Fruit fly (Drosophila melanogaster): ENCODE measurements around the gene FarO.
A peak's percentile ranks its signal among the peaks of the same experiment; 100 is the strongest.

Gene FarO

DNA sequence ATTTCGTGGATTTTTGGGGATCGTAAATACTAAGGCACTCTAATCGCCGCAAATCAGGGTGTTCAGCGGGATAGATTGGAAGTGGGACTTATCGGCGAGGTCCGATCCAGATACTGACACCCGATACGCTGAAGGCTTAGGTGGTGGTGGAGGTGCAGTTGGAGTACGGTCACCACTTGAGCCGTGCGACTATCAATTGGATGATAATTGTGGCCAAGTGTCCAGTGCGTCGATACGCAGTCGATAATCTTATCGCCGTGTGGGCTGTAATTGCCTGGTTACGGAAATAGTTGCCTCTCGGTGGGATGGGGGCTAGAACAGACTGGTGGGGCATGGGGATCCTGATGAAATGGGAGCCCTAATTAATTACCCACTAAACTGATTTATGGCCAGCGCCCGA lies 4.4 kb downstream of the FarO start:
- no peak for TF ChIP-seq CG11695 (GFP tag; IDR thresholded peaks at IDR 0.05)
- TF ChIP-seq CG13296 (GFP tag; optimal IDR thresholded peaks at IDR 0.05): no peak
- peak; percentile 12 for TF ChIP-seq Med (GFP tag)
- no peak for TF ChIP-seq CG6683 (GFP tag; optimal IDR thresholded peaks at IDR 0.05)
- no peak for TF ChIP-seq CG30431 (GFP tag; optimal IDR thresholded peaks at IDR 0.05)
- TF ChIP-seq seq (GFP tag; IDR thresholded peaks at IDR 0.05): no peak
- no peak for TF ChIP-seq unpg (GFP tag; optimal IDR thresholded peaks at IDR 0.05)
- no peak for TF ChIP-seq Opbp (GFP tag; IDR thresholded peaks at IDR 0.05; ENCODE audit: partially characterized antibody)
- no peak for TF ChIP-seq shn (GFP tag; optimal IDR thresholded peaks at IDR 0.05)
- TF ChIP-seq exex (tag; optimal IDR thresholded peaks at IDR 0.05): peak; percentile 99
- no peak for TF ChIP-seq CG3281 (GFP tag; optimal IDR thresholded peaks at IDR 0.05)
- TF ChIP-seq CG12219 (GFP tag; optimal IDR thresholded peaks at IDR 0.05): no peak
- no peak for TF ChIP-seq CG30403 (GFP tag; optimal IDR thresholded peaks at IDR 0.05)
- TF ChIP-seq prd (optimal IDR thresholded peaks at IDR 0.05): no peak
- TF ChIP-seq prd (GFP tag; IDR thresholded peaks at IDR 0.05): no peak
- no peak for TF ChIP-seq CG17612 (GFP tag; IDR thresholded peaks at IDR 0.05)
- TF ChIP-seq Max (GFP tag; optimal IDR thresholded peaks at IDR 0.05): no peak
- no peak for TF ChIP-seq CG2120 (GFP tag; optimal IDR thresholded peaks at IDR 0.05)
- peak; percentile 80; the same call in 1 of the 2 replicates for TF ChIP-seq GATAe (GFP tag; conservative IDR thresholded peaks at IDR 0.05)
- no peak for TF ChIP-seq Camta (GFP tag; optimal IDR thresholded peaks at IDR 0.05)
- no peak for TF ChIP-seq CG10209 (GFP tag; optimal IDR thresholded peaks at IDR 0.05)
- peak in 1 of 2 experiments; percentile 10 for TF ChIP-seq Hr78 (GFP tag; optimal IDR thresholded peaks at IDR 0.05)
- no peak for TF ChIP-seq Ssrp (tag; optimal IDR thresholded peaks at IDR 0.05)
- TF ChIP-seq CG9932 (GFP tag; IDR thresholded peaks at IDR 0.05): no peak
- TF ChIP-seq cas (GFP tag; IDR thresholded peaks at IDR 0.05): no peak
- TF ChIP-seq sens (GFP tag): no peak
- no peak for TF ChIP-seq CG11456 (GFP tag; IDR thresholded peaks at IDR 0.05)
- peak; percentile 33 for TF ChIP-seq gem (tag; optimal IDR thresholded peaks at IDR 0.05)
- TF ChIP-seq Vsx1 (GFP tag; optimal IDR thresholded peaks at IDR 0.05): peak; percentile 93
- no peak for TF ChIP-seq CG6254 (GFP tag; optimal IDR thresholded peaks at IDR 0.05)
- TF ChIP-seq CG6791 (GFP tag; IDR thresholded peaks at IDR 0.05; ENCODE audit: partially characterized antibody): no peak
- no peak for TF ChIP-seq tio (GFP tag; optimal IDR thresholded peaks at IDR 0.05)
- TF ChIP-seq CG18599 (GFP tag; optimal IDR thresholded peaks at IDR 0.05): peak; percentile 67
- peak; percentile 98 for TF ChIP-seq grn (GFP tag; optimal IDR thresholded peaks at IDR 0.05)
- no peak for TF ChIP-seq CG10274 (GFP tag; optimal IDR thresholded peaks at IDR 0.05)
- no peak for TF ChIP-seq tup (GFP tag; optimal IDR thresholded peaks at IDR 0.05)
- TF ChIP-seq ERR (GFP tag; optimal IDR thresholded peaks at IDR 0.05): no peak
- TF ChIP-seq CG10431 (GFP tag; optimal IDR thresholded peaks at IDR 0.05): no peak
- peak; percentile 90 for TF ChIP-seq CG34376 (GFP tag; optimal IDR thresholded peaks at IDR 0.05)
- peak; percentile 2 for TF ChIP-seq lab (GFP tag; optimal IDR thresholded peaks at IDR 0.05)
- TF ChIP-seq sug (tag; optimal IDR thresholded peaks at IDR 0.05): peak; percentile 93
- TF ChIP-seq vnd (GFP tag; IDR thresholded peaks at IDR 0.05; ENCODE audit: partially characterized antibody): peak; percentile 46; the same call in 1 of the 3 replicates
- TF ChIP-seq insv (GFP tag; optimal IDR thresholded peaks at IDR 0.05): no peak
- peak; percentile 8 for TF ChIP-seq HmgZ (tag; optimal IDR thresholded peaks at IDR 0.05)
- no peak for TF ChIP-seq CG13287 (GFP tag; IDR thresholded peaks at IDR 0.05; ENCODE audit: partially characterized antibody)
- no peak for TF ChIP-seq Kr (GFP tag; optimal IDR thresholded peaks at IDR 0.05)
- no peak for TF ChIP-seq Ptx1 (GFP tag; IDR thresholded peaks at IDR 0.05)
- no peak for TF ChIP-seq CG14965 (GFP tag; optimal IDR thresholded peaks at IDR 0.05; ENCODE audit: borderline replicate concordance)
- no peak for TF ChIP-seq ac (GFP tag; optimal IDR thresholded peaks at IDR 0.05)
- no peak for TF ChIP-seq Doc3 (GFP tag; IDR thresholded peaks at IDR 0.05; ENCODE audit: partially characterized antibody)
